Fruit fly (Drosophila melanogaster) whole organism, prepupa: Measurements from ENCODE around the gene ND-49L.

Source experiments
- Blimp-1 ChIP-seq: fragments of 200-800 bp; sonication (Bioruptor generic); optimal IDR thresholded peaks from 3 replicates; lab custom pipeline; 2017; ENCODE audit warnings: missing biosample characterization, missing genetic modification characterization, mild to moderate bottlenecking, moderate library complexity, missing genetic modification reagents
- CG10631 ChIP-seq: fragments of 200-800 bp; sonication (Bioruptor generic); optimal IDR thresholded peaks from 2 replicates; lab custom pipeline; 2016; ENCODE audit warnings: missing biosample characterization, missing genetic modification characterization
- CG10669 ChIP-seq: fragments of 200-800 bp; sonication (Bioruptor generic); optimal IDR thresholded peaks from 3 replicates; lab custom pipeline; 2018; ENCODE audit warnings: missing biosample characterization, mild to moderate bottlenecking, missing genetic modification characterization, moderate library complexity
- CG11294 ChIP-seq: fragments of 200-800 bp; sonication (Bioruptor generic); IDR thresholded peaks from 2 replicates; pipeline ENCODE4 v1.3.6; 2022; ENCODE audit warnings: missing biosample characterization, missing genetic modification characterization
- CG11902 ChIP-seq: fragments of 200-800 bp; sonication (Bioruptor generic); optimal IDR thresholded peaks from 3 replicates; lab custom pipeline; 2016; ENCODE audit warnings: missing biosample characterization, missing genetic modification characterization
- CG1621 ChIP-seq: fragments of 200-800 bp; sonication (Bioruptor generic); optimal IDR thresholded peaks from 3 replicates; lab custom pipeline; 2018; ENCODE audit warnings: missing biosample characterization, mild to moderate bottlenecking, missing genetic modification characterization
- CG16779 ChIP-seq: fragments of 200-800 bp; sonication (Bioruptor generic); optimal IDR thresholded peaks from 3 replicates; lab custom pipeline; 2017; ENCODE audit warnings: missing biosample characterization, mild to moderate bottlenecking, missing genetic modification characterization
- CG3032 ChIP-seq: fragments of 200-800 bp; optimal IDR thresholded peaks from 2 replicates; lab custom pipeline; 2019; ENCODE audit warnings: missing biosample characterization, mild to moderate bottlenecking, missing genetic modification characterization, moderate library complexity
- CG31627 ChIP-seq: fragments of 200-800 bp; sonication (Bioruptor generic); optimal IDR thresholded peaks from 3 replicates; lab custom pipeline; 2016; ENCODE audit warnings: missing biosample characterization, missing genetic modification characterization
- CG3919 ChIP-seq: fragments of 200-800 bp; sonication (Bioruptor generic); optimal IDR thresholded peaks from 3 replicates; lab custom pipeline; 2016; ENCODE audit warnings: missing biosample characterization, missing genetic modification characterization
- CG4318 ChIP-seq: fragments of 200-800 bp; sonication (Bioruptor generic); optimal IDR thresholded peaks from 3 replicates; lab custom pipeline; 2017; ENCODE audit warnings: missing biosample characterization, mild to moderate bottlenecking, missing genetic modification characterization
- CG6276 ChIP-seq: fragments of 200-800 bp; sonication (Bioruptor generic); optimal IDR thresholded peaks from 2 replicates; lab custom pipeline; 2017; ENCODE audit warnings: missing biosample characterization, mild to moderate bottlenecking, missing genetic modification characterization
- CG6792 ChIP-seq: fragments of 200-800 bp; sonication (Bioruptor generic); optimal IDR thresholded peaks from 3 replicates; lab custom pipeline; 2016; ENCODE audit warnings: missing biosample characterization, missing genetic modification characterization
- CG8119 ChIP-seq: fragments of 200-800 bp; sonication (Bioruptor generic); IDR thresholded peaks from 3 replicates; pipeline ENCODE4 v1.3.6; 2022; ENCODE audit warnings: missing biosample characterization, missing genetic modification characterization
- CG8632 ChIP-seq: fragments of 200-800 bp; sonication (Bioruptor generic); optimal IDR thresholded peaks from 3 replicates; lab custom pipeline; 2016; ENCODE audit warnings: missing biosample characterization, missing genetic modification characterization
- CG9139 ChIP-seq: fragments of 200-800 bp; sonication (Bioruptor generic); optimal IDR thresholded peaks from 3 replicates; lab custom pipeline; 2017; ENCODE audit warnings: missing biosample characterization, mild to moderate bottlenecking, missing genetic modification characterization
- Eip75B ChIP-seq: fragments of 200-800 bp; sonication (Bioruptor generic); optimal IDR thresholded peaks from 3 replicates; lab custom pipeline; 2016; ENCODE audit warnings: missing biosample characterization, missing genetic modification characterization
- Eip78C ChIP-seq: fragments of 200-800 bp; sonication (Bioruptor generic); peaks from one replicate; lab custom pipeline; 2016; ENCODE audit warnings: missing biosample characterization, missing genetic modification characterization
- Eip93F ChIP-seq: fragments of 200-800 bp; sonication (Bioruptor generic); optimal IDR thresholded peaks from 2 replicates; lab custom pipeline; 2016; ENCODE audit warnings: missing biosample characterization, mild to moderate bottlenecking, missing genetic modification characterization
- Ets21C ChIP-seq: fragments of 200-800 bp; sonication (Bioruptor generic); optimal IDR thresholded peaks from 3 replicates; lab custom pipeline; 2016; ENCODE audit warnings: missing biosample characterization, missing genetic modification characterization
- Gug ChIP-seq: fragments of 200-800 bp; sonication (Bioruptor generic); IDR thresholded peaks from 2 replicates; pipeline ENCODE4 v1.3.6; 2022; ENCODE audit warnings: missing biosample characterization, missing genetic modification characterization
- Hr4 ChIP-seq: fragments of 200-800 bp; sonication (Bioruptor generic); optimal IDR thresholded peaks from 3 replicates; lab custom pipeline; 2016; ENCODE audit warnings: missing biosample characterization, missing genetic modification characterization
- Met ChIP-seq: fragments of 200-800 bp; sonication (Bioruptor generic); optimal IDR thresholded peaks from 3 replicates; lab custom pipeline; 2016; ENCODE audit warnings: missing biosample characterization, missing genetic modification characterization
- Smox ChIP-seq: fragments of 200-800 bp; sonication (Bioruptor generic); optimal IDR thresholded peaks from 3 replicates; lab custom pipeline; 2016; ENCODE audit warnings: missing biosample characterization, missing genetic modification characterization
- Sox102F ChIP-seq: fragments of 200-800 bp; sonication (Bioruptor generic); optimal IDR thresholded peaks from 2 replicates; lab custom pipeline; 2016; ENCODE audit warnings: missing biosample characterization, mild to moderate bottlenecking, missing genetic modification characterization
- Sox14 ChIP-seq: fragments of 200-800 bp; sonication (Bioruptor generic); optimal IDR thresholded peaks from 3 replicates; lab custom pipeline; 2016; ENCODE audit warnings: missing biosample characterization, missing genetic modification characterization
- Sox15 ChIP-seq: fragments of 200-800 bp; sonication (Bioruptor generic); optimal IDR thresholded peaks from 3 replicates; lab custom pipeline; 2016; ENCODE audit warnings: missing biosample characterization, missing genetic modification characterization
- achi ChIP-seq: fragments of 200-800 bp; sonication (Bioruptor generic); optimal IDR thresholded peaks from 3 replicates; lab custom pipeline; 2016; ENCODE audit warnings: missing biosample characterization, missing genetic modification characterization
- acj6 ChIP-seq: fragments of 200-800 bp; sonication (Bioruptor generic); optimal IDR thresholded peaks from 3 replicates; lab custom pipeline; 2016; ENCODE audit warnings: missing biosample characterization, missing genetic modification characterization
- cyc ChIP-seq: fragments of 200-800 bp; sonication (Bioruptor generic); optimal IDR thresholded peaks from 3 replicates; lab custom pipeline; 2016; ENCODE audit warnings: missing biosample characterization, missing genetic modification characterization
- dsx ChIP-seq: fragments of 200-800 bp; optimal IDR thresholded peaks from 3 replicates; lab custom pipeline; 2019; ENCODE audit warnings: missing biosample characterization, mild to moderate bottlenecking, missing genetic modification characterization, moderate library complexity; ENCODE audit not compliant: poor library complexity, severe bottlenecking
- eg ChIP-seq: fragments of 200-800 bp; sonication (Bioruptor generic); IDR thresholded peaks from 3 replicates; pipeline ENCODE4 v1.3.6; 2022; ENCODE audit warnings: missing biosample characterization, missing genetic modification characterization
- fd85E ChIP-seq: fragments of 200-800 bp; sonication (Bioruptor generic); optimal IDR thresholded peaks from 3 replicates; lab custom pipeline; 2016; ENCODE audit warnings: missing biosample characterization, missing genetic modification characterization
- fkh ChIP-seq: fragments of 200-800 bp; sonication (Bioruptor generic); optimal IDR thresholded peaks from 3 replicates; lab custom pipeline; 2017; ENCODE audit warnings: missing biosample characterization, mild to moderate bottlenecking, missing genetic modification characterization, moderate library complexity
- net ChIP-seq: fragments of 200-800 bp; sonication (Bioruptor generic); optimal IDR thresholded peaks from 3 replicates; lab custom pipeline; 2016; ENCODE audit warnings: missing biosample characterization, missing genetic modification characterization
- salr ChIP-seq, 2 experiments: fragments of 200-800 bp; sonication (Bioruptor generic); optimal IDR thresholded peaks; 3 replicates each; lab custom pipeline; 2016 to 2018; ENCODE audit warnings: missing biosample characterization in 2 of 2, missing genetic modification characterization in 2 of 2, mild to moderate bottlenecking in 1 of 2
- ss ChIP-seq, 2 experiments: fragments of 200-800 bp; sonication (Bioruptor generic); optimal IDR thresholded peaks; 2 replicates in 1 of 2; 3 replicates in 1 of 2; lab custom pipeline; 2017 to 2018; ENCODE audit warnings: mild to moderate bottlenecking in 2 of 2, missing biosample characterization in 2 of 2, missing genetic modification characterization in 2 of 2, moderate library complexity in 1 of 2
- svp ChIP-seq: fragments of 200-800 bp; sonication (Bioruptor generic); peaks from one replicate; lab custom pipeline; 2016; ENCODE audit warnings: missing biosample characterization, missing genetic modification characterization

ND-49L gene

DNA sequence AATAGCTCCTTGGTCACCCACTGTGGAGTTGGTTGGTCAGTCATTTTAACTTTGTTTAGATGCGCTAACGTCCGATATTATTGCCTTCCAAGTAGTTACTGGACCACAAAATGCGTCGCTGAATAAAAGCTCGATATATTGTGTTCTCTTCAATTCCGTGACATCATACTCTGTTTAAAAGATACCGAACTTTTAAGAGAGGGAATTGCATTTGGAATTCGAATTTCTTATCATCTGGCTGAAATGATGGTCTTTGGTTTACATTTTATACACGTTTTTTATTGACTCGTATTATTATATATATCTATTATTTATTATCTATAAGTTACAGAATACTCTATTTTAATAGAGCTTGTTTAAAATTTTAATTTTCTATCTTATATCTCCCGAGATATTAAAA lies 27.0 kb upstream of the ND-49L start, which contains the start of gene CHKov2:
Gene CHKov2, minus strand, starts transcription at position 101 of the 400 bp plus-strand sequence.
- TF ChIP-seq CG11902 (GFP tag; lab: Kevin White, UChicago) (no peak), CG3032 (tag; lab: Kevin White, UChicago) (no peak), acj6 (GFP tag; lab: Kevin White, UChicago) (no peak), cyc (GFP tag; lab: Kevin White, UChicago) (no peak), Eip78C (GFP tag; lab: Kevin White, UChicago) (no peak), CG1621 (tag; lab: Kevin White, UChicago) (no peak), Sox14 (GFP tag; lab: Kevin White, UChicago) (no peak), Sox15 (GFP tag; lab: Kevin White, UChicago) (no peak), dsx (GFP tag; lab: Kevin White, UChicago) (no peak), Blimp-1 (no peak), fd85E (GFP tag; lab: Kevin White, UChicago) (no peak), Sox102F (GFP tag; lab: Kevin White, UChicago) (no peak), CG10669 (GFP tag; lab: Kevin White, UChicago) (no peak), fkh (GFP tag; lab: Kevin White, UChicago) (no peak)

DNA sequence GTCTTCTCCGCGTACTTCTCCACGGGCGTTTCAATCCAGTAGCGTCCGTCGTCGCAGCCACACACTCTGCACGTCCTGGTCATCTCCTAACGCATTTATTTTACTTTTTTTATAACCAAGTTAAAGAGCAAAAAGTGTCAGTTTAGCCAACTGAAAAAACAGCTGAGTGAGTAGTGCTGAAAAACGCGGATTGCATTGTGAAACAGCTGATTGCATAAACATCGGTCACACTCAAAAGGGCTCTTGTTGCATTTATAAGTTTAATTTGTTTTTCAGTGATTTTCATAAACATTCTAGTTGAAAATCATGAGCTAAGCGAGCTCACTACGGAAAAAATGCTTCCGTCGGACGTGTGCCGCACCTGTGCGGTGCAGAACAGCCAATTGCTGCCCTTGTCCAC lies 23.0 kb upstream of the ND-49L start, which contains the start of the genes CG10669 and CG11902:
Gene CG10669, minus strand, starts transcription at position 179 of the 400 bp plus-strand sequence.
Gene CG11902, plus strand, starts transcription at position 193 of the 400 bp plus-strand sequence.
- TF ChIP-seq Gug (GFP tag; lab: Robert Waterston, UW): no peak
- no peak for TF ChIP-seq dsx (GFP tag; lab: Kevin White, UChicago)
- TF ChIP-seq CG11294 (GFP tag; lab: Robert Waterston, UW): no peak
- TF ChIP-seq CG4318 (GFP tag; lab: Kevin White, UChicago): no peak
- no peak for TF ChIP-seq Eip78C (GFP tag; lab: Kevin White, UChicago)
- no peak for TF ChIP-seq CG10669 (GFP tag; lab: Kevin White, UChicago)
- TF ChIP-seq net (GFP tag; lab: Kevin White, UChicago): no peak
- TF ChIP-seq achi (GFP tag; lab: Kevin White, UChicago): no peak
- no peak for TF ChIP-seq CG3919 (GFP tag; lab: Kevin White, UChicago)
- TF ChIP-seq Eip75B (GFP tag; lab: Kevin White, UChicago): no peak
- no peak for TF ChIP-seq Met (GFP tag; lab: Kevin White, UChicago)
- TF ChIP-seq salr (GFP tag; optimal IDR thresholded peaks at IDR 0.05; lab: Kevin White, UChicago): no peak
- no peak for TF ChIP-seq CG6276 (GFP tag; lab: Kevin White, UChicago)
- no peak for TF ChIP-seq ss (GFP tag; optimal IDR thresholded peaks at IDR 0.05; lab: Kevin White, UChicago)
- no peak for TF ChIP-seq CG9139 (GFP tag; lab: Kevin White, UChicago)
- TF ChIP-seq eg: no peak
- TF ChIP-seq, all 60 proteins: peak for 0

DNA sequence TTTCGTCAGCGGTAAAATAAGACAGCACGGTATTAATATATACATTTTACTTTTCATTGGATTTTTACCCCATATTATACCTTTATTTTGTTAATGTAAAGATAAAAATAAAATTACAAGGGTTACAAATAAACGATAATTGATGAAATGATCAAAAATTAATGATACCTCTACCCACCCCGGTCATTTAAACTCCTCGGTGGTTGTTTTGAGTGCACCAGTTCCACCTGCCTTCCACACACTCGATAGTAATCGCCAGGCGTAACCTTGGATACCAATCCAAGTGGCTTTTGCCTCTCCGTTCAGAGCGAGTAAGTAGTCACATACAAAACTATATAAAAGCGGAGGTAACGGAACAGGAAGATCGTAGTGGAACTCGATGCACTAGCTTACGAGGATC lies 18.1 kb upstream of the ND-49L start, which contains the start of gene rha:
Gene rha, plus strand, starts transcription at position 301 of the 400 bp plus-strand sequence.
- TF ChIP-seq CG6792 (GFP tag; lab: Kevin White, UChicago): no peak
- no peak for TF ChIP-seq Hr4 (GFP tag; lab: Kevin White, UChicago)
- TF ChIP-seq Sox14 (GFP tag; lab: Kevin White, UChicago): no peak
- no peak for TF ChIP-seq CG8119 (GFP tag; lab: Robert Waterston, UW)
- TF ChIP-seq CG10631: no peak
- TF ChIP-seq Smox (GFP tag; lab: Kevin White, UChicago): no peak

DNA sequence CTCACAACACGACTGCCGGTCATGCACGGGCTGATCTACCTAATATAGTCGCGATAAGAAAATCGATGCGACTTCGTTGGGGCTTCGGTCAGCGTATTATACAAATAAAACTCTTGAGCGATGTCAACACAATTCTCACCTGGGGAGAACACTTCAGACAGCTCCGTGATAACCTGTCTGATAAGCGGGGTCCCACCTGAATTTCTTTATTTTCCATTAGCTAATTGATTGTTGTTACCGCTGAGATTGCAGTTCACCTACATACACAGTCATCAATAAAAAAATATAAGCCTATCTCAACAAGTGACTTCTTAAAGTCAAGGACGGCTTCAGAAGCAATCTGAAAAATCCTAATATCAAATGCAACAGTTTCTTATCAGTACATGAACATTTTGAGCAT lies 11.2 kb upstream of the ND-49L start, which contains the start of gene tobi:
Gene tobi, minus strand, starts transcription at position 23 of the 400 bp plus-strand sequence.
- no peak for TF ChIP-seq Ets21C
- no peak for TF ChIP-seq Sox15 (GFP tag; lab: Kevin White, UChicago)
- TF ChIP-seq Hr4 (GFP tag; lab: Kevin White, UChicago): no peak
- no peak for TF ChIP-seq CG1621 (tag; lab: Kevin White, UChicago)
- no peak for TF ChIP-seq Eip93F (GFP tag; lab: Kevin White, UChicago)
- no peak for TF ChIP-seq CG16779
- no peak for TF ChIP-seq CG8632
- TF ChIP-seq Eip75B (GFP tag; lab: Kevin White, UChicago): no peak
- TF ChIP-seq svp (GFP tag; lab: Kevin White, UChicago): no peak
- TF ChIP-seq cyc (GFP tag; lab: Kevin White, UChicago): no peak
- TF ChIP-seq CG31627 (GFP tag; lab: Kevin White, UChicago): no peak
- no peak for TF ChIP-seq eg
- TF ChIP-seq fkh (GFP tag; lab: Kevin White, UChicago): no peak
